Worm (Caenorhabditis elegans) whole organism, young adult: ENCODE data around the gene wdr-54.

Experiments used
- B0019.2 ChIP-seq: fragments of 200-800 bp; sonication (Bioruptor generic); conservative IDR thresholded peaks from 2 replicates; pipeline ENCODE4 v1.3.6; 2022; ENCODE audit warnings: missing genetic modification reagents, missing genetic modification characterization, missing compliant biosample characterization
- B0261.1 ChIP-seq: sonication (generic microtip); optimal IDR thresholded peaks from 2 replicates; lab custom pipeline; 2016; ENCODE audit warnings: mild to moderate bottlenecking, missing genetic modification characterization, moderate library complexity, missing compliant biosample characterization
- C06A6.2 ChIP-seq: fragments of 200-800 bp; sonication (Bioruptor generic); conservative IDR thresholded peaks from 2 replicates; pipeline ENCODE4 v1.3.6; 2022; ENCODE audit warnings: missing genetic modification characterization, missing compliant biosample characterization
- D2030.7 ChIP-seq: fragments of 200-800 bp; sonication (Bioruptor generic); IDR thresholded peaks from 2 replicates; pipeline ENCODE4 v1.3.6; 2022; ENCODE audit warnings: missing genetic modification reagents, missing genetic modification characterization, missing compliant biosample characterization
- F22D6.2 ChIP-seq: sonication (generic microtip); optimal IDR thresholded peaks from 2 replicates; lab custom pipeline; 2016; ENCODE audit warnings: mild to moderate bottlenecking, missing genetic modification characterization, missing compliant biosample characterization
- F57C9.4 ChIP-seq: sonication (generic microtip); optimal IDR thresholded peaks from 2 replicates; lab custom pipeline; 2017; ENCODE audit warnings: mild to moderate bottlenecking, missing genetic modification characterization, missing compliant biosample characterization
- K11D2.4 ChIP-seq: fragments of 200-800 bp; sonication (Bioruptor generic); IDR thresholded peaks from 2 replicates; pipeline ENCODE4 v1.3.6; 2022; ENCODE audit warnings: missing genetic modification reagents, missing genetic modification characterization, missing compliant biosample characterization
- T07F8.4 ChIP-seq: sonication (generic microtip); optimal IDR thresholded peaks from 2 replicates; lab custom pipeline; 2016; ENCODE audit warnings: mild to moderate bottlenecking, missing genetic modification characterization, moderate library complexity, missing compliant biosample characterization
- Y56A3A.18 ChIP-seq: fragments of 200-800 bp; sonication (Bioruptor generic); IDR thresholded peaks from 2 replicates; pipeline ENCODE4 v1.3.6; 2022; ENCODE audit warnings: missing genetic modification reagents, missing genetic modification characterization, missing compliant biosample characterization
- Y79H2A.3 ChIP-seq: fragments of 200-800 bp; sonication (Bioruptor generic); conservative IDR thresholded peaks from 2 replicates; pipeline ENCODE4 v1.3.6; 2022; ENCODE audit warnings: missing genetic modification reagents, missing genetic modification characterization, missing compliant biosample characterization
- ZK185.1 ChIP-seq: sonication (generic microtip); optimal IDR thresholded peaks from 2 replicates; lab custom pipeline; 2016; ENCODE audit warnings: mild to moderate bottlenecking, missing genetic modification characterization, missing compliant biosample characterization; ENCODE audit not compliant: poor library complexity, severe bottlenecking
- cebp-1 ChIP-seq, 2 experiments: fragments of 200-800 bp in 1 of 2; sonication (Bioruptor generic) in 1 of 2; sonication (generic microtip) in 1 of 2; IDR thresholded peaks in 1 of 2; optimal IDR thresholded peaks in 1 of 2; 2 replicates each; pipeline versions ENCODE4 v1.3.6 to Lab custom; 2017 to 2022; ENCODE audit warnings: missing compliant biosample characterization in 2 of 2, missing genetic modification characterization in 2 of 2, mild to moderate bottlenecking in 1 of 2, missing genetic modification reagents in 1 of 2, moderate library complexity in 1 of 2
- ceh-58 ChIP-seq: fragments of 200-800 bp; sonication (Bioruptor generic); IDR thresholded peaks from 2 replicates; pipeline ENCODE4 v1.3.6; 2022; ENCODE audit warnings: missing genetic modification characterization, missing compliant biosample characterization
- dox-1 ChIP-seq: fragments of 200-800 bp; sonication (Bioruptor generic); IDR thresholded peaks from 2 replicates; pipeline ENCODE4 v1.3.6; 2022; ENCODE audit warnings: missing genetic modification reagents, missing genetic modification characterization, missing compliant biosample characterization
- egrh-3 ChIP-seq: fragments of 200-800 bp; sonication (Bioruptor generic); IDR thresholded peaks from 2 replicates; pipeline ENCODE4 v1.3.6; 2022; ENCODE audit warnings: missing genetic modification reagents, missing genetic modification characterization, missing compliant biosample characterization
- ekl-4 ChIP-seq: fragments of 200-800 bp; sonication (Bioruptor generic); IDR thresholded peaks from 2 replicates; pipeline ENCODE4 v1.3.6; 2022; ENCODE audit warnings: missing genetic modification reagents, missing genetic modification characterization, missing compliant biosample characterization
- him-1 ChIP-seq: sonication (generic microtip); optimal IDR thresholded peaks from 2 replicates; lab custom pipeline; 2016; ENCODE audit warnings: missing genotype, missing genetic modification reagents, missing genetic modification characterization, missing compliant biosample characterization
- hmg-1.2 ChIP-seq: fragments of 200-800 bp; sonication (Bioruptor generic); IDR thresholded peaks from 2 replicates; pipeline ENCODE4 v1.3.6; 2022; ENCODE audit warnings: missing genetic modification reagents, missing genetic modification characterization, missing compliant biosample characterization
- hsf-1 ChIP-seq: fragments of 200-800 bp; sonication (Bioruptor generic); IDR thresholded peaks from 2 replicates; pipeline ENCODE4 v1.3.6; 2022; ENCODE audit warnings: missing genetic modification reagents, missing genetic modification characterization, missing compliant biosample characterization
- let-526 ChIP-seq: fragments of 200-800 bp; sonication (Bioruptor generic); IDR thresholded peaks from 2 replicates; pipeline ENCODE4 v1.3.6; 2022; ENCODE audit warnings: missing genetic modification reagents, missing genetic modification characterization, missing compliant biosample characterization
- madf-3 ChIP-seq: fragments of 200-800 bp; sonication (Bioruptor generic); IDR thresholded peaks from 2 replicates; pipeline ENCODE4 v1.3.6; 2022; ENCODE audit warnings: missing genetic modification reagents, missing genetic modification characterization, missing compliant biosample characterization
- madf-6 ChIP-seq: fragments of 200-800 bp; sonication (Bioruptor generic); IDR thresholded peaks from 2 replicates; pipeline ENCODE4 v1.3.6; 2022; ENCODE audit warnings: missing genetic modification reagents, missing genetic modification characterization, missing compliant biosample characterization
- mcd-1 ChIP-seq: fragments of 200-800 bp; sonication (Bioruptor generic); IDR thresholded peaks from 2 replicates; pipeline ENCODE4 v1.3.6; 2022; ENCODE audit warnings: missing genetic modification reagents, missing genetic modification characterization, missing compliant biosample characterization
- nfya-1 ChIP-seq: sonication (generic microtip); optimal IDR thresholded peaks from 2 replicates; lab custom pipeline; 2017; ENCODE audit warnings: antibody characterized with exemption, missing compliant biosample characterization, missing genetic modification characterization, borderline replicate concordance; ENCODE audit not compliant: insufficient read depth
- nhr-80 ChIP-seq: sonication (generic microtip); optimal IDR thresholded peaks from 2 replicates; lab custom pipeline; 2016; ENCODE audit warnings: missing genetic modification characterization, missing compliant biosample characterization
- pbrm-1 ChIP-seq: fragments of 200-800 bp; sonication (Bioruptor generic); IDR thresholded peaks from 2 replicates; pipeline ENCODE4 v1.3.6; 2022; ENCODE audit warnings: missing genetic modification reagents, missing genetic modification characterization, missing compliant biosample characterization
- rcor-1 ChIP-seq: fragments of 200-800 bp; sonication (Bioruptor generic); IDR thresholded peaks from 2 replicates; pipeline ENCODE4 v1.3.6; 2022; ENCODE audit warnings: missing genetic modification reagents, missing genetic modification characterization, missing compliant biosample characterization
- rec-8 ChIP-seq, 2 experiments: sonication (generic microtip); optimal IDR thresholded peaks; 2 replicates each; lab custom pipeline; 2016; ENCODE audit warnings: mild to moderate bottlenecking in 2 of 2, missing genetic modification characterization in 2 of 2, missing genetic modification reagents in 2 of 2, missing genotype in 2 of 2, missing biosample characterization in 1 of 2, missing compliant biosample characterization in 1 of 2, moderate library complexity in 1 of 2
- rpc-1 ChIP-seq, 2 experiments: fragments of 150-350 bp in 1 of 2; sonication (generic microtip) in 1 of 2; optimal IDR thresholded peaks; 2 replicates each; lab custom pipeline; 2014 to 2018; ENCODE audit warnings: missing biosample characterization in 1 of 2, missing genetic modification characterization in 1 of 2, missing genetic modification reagents in 1 of 2, missing genotype in 1 of 2
- tbp1 ChIP-seq: fragments of 200-800 bp; sonication (Bioruptor generic); optimal IDR thresholded peaks from 2 replicates; lab custom pipeline; 2018; ENCODE audit warnings: mild to moderate bottlenecking, missing genetic modification characterization, missing compliant biosample characterization
- zfh-2 ChIP-seq: fragments of 200-800 bp; sonication (Bioruptor generic); conservative IDR thresholded peaks from 2 replicates; pipeline ENCODE4 v1.3.6; 2022; ENCODE audit warnings: missing genetic modification reagents, missing genetic modification characterization, missing compliant biosample characterization
- ztf-18 ChIP-seq: sonication (generic microtip); optimal IDR thresholded peaks from 2 replicates; lab custom pipeline; 2016; ENCODE audit warnings: missing genotype, mild to moderate bottlenecking, missing genetic modification characterization, missing compliant biosample characterization
- ztf-25 ChIP-seq: fragments of 200-800 bp; sonication (Bioruptor generic); IDR thresholded peaks from 2 replicates; pipeline ENCODE4 v1.3.6; 2022; ENCODE audit warnings: missing genetic modification reagents, missing genetic modification characterization, missing compliant biosample characterization

Gene wdr-54

DNA sequence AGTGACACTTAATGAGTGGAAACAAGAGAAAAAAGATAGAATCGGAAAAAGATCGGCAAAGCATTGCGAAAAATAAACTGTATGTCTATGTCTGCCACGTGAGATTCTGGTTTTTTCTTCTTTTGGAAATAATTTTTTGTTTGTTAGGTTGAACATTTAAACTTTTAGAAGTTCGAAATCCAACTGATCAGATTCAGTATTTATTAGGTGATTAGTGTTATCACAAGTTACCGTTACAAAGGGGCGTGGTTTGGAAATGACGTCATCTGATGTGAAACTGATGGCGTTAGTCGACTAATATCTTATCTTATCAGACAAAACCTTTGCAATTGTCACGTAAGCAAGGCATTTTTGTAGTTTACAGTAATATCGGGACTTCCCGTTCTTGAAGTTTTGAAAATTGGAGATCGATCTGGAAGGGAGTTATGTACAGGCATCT lies 35.6 kb downstream of the wdr-54 start (continued):
- 0 out of 2 replicates have a peak, but pooled peaks have one; percentile 40 for TF ChIP-seq C06A6.2 (GFP tag; lab: Robert Waterston, UW)
- TF ChIP-seq nfya-1 (tag; lab: Kevin White, UChicago): no peak
- no peak for TF ChIP-seq ekl-4 (GFP tag; lab: Robert Waterston, UW)
- TF ChIP-seq ztf-18 (tag; lab: Kevin White, UChicago): no peak
- TF ChIP-seq rec-8 (tag; optimal IDR thresholded peaks at IDR 0.05; lab: Kevin White, UChicago): no peak
- no peak for TF ChIP-seq F22D6.2 (tag; lab: Kevin White, UChicago)
- no peak for TF ChIP-seq Y79H2A.3 (GFP tag; lab: Robert Waterston, UW)

DNA sequence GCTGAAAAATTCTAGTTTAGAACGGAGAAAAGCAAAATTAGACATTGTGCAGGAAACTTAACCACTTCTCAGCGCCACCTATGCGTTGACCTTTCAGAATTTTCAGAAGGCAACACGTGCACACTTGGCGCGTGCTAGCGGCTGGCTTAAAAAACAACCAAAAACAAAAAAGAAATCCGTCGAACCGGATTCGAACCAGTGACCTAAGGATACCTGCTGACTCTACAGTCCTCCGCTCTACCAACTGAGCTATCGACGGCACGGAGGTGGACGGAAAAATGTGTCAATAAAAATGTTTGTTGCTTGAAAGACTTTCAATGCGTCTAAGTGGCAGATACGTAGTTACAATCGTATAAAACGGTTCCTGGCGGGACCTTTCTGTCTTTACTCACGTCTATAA lies 36.5 kb downstream of the wdr-54 start:
- TF ChIP-seq B0019.2 (GFP tag; lab: Robert Waterston, UW): 0 out of 2 replicates have a peak, but pooled peaks have one; percentile 35
- peak; percentile 57; the same call in 1 of the 2 replicates for TF ChIP-seq K11D2.4 (GFP tag; lab: Robert Waterston, UW)
- TF ChIP-seq ztf-25 (GFP tag; lab: Robert Waterston, UW): no peak
- TF ChIP-seq tbp1 (GFP tag; lab: Kevin White, UChicago): peak; percentile 87
- peak; percentile 31 for TF ChIP-seq him-1 (tag; lab: Kevin White, UChicago)
- no peak for TF ChIP-seq Y56A3A.18 (GFP tag; lab: Robert Waterston, UW)
- TF ChIP-seq F22D6.2 (tag; lab: Kevin White, UChicago): no peak
- no peak for TF ChIP-seq cebp-1 (GFP tag; IDR thresholded peaks at IDR 0.05; lab: Robert Waterston, UW)
- no peak for TF ChIP-seq cebp-1 (tag; optimal IDR thresholded peaks at IDR 0.05; lab: Kevin White, UChicago)
- TF ChIP-seq F57C9.4 (tag; lab: Kevin White, UChicago): no peak
- peak; percentile 52; the same call in 1 of the 2 replicates for TF ChIP-seq let-526
- 0 out of 2 replicates have a peak, but pooled peaks have one; percentile 45 for TF ChIP-seq pbrm-1
- TF ChIP-seq C06A6.2 (GFP tag; lab: Robert Waterston, UW): no peak
- peak; percentile 66 for TF ChIP-seq B0261.1 (tag; lab: Kevin White, UChicago)
- TF ChIP-seq rcor-1 (GFP tag; lab: Robert Waterston, UW): peak; percentile 34; the same call in 1 of the 2 replicates
- TF ChIP-seq D2030.7 (GFP tag; lab: Robert Waterston, UW): 0 out of 2 replicates have a peak, but pooled peaks have one; percentile 13
- peak; percentile 56 for TF ChIP-seq rpc-1 (optimal IDR thresholded peaks at IDR 0.05; lab: Kevin White, UChicago)
- TF ChIP-seq rpc-1 (tag; optimal IDR thresholded peaks at IDR 0.05; lab: Kevin White, UChicago): peak; percentile 77
- 0 out of 2 replicates have a peak, but pooled peaks have one; percentile 12 for TF ChIP-seq madf-6 (GFP tag; lab: Robert Waterston, UW)
- no peak for TF ChIP-seq hsf-1 (GFP tag; lab: Robert Waterston, UW)
- no peak for TF ChIP-seq T07F8.4 (tag; lab: Kevin White, UChicago)

DNA sequence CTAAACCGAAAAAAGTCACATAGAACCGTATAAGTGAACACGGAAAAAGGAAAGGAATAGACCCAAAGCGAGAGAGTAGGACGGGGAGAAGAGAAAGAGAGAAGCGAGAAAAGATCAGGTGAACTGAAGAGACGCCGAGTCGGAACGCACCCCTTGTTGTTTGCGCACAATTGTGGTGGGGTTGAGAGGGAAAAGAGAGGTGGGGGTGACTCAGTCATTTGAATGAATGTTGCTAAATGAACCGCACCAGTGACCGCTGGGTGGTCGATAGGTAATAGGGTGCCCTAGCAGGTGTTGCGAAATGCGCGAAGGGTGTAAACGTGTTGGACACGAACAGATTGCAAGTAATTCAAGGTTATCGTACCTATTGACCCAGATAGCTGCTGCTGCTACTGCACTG lies 42.3 kb downstream of the wdr-54 start, which contains the start of gene lgl-1:
lgl-1 (minus strand) TSS at position 70 of the 400 bp plus-strand sequence.
- TF ChIP-seq mcd-1 (GFP tag; lab: Robert Waterston, UW): peak; percentile 41; the same call in 1 of the 2 replicates
- peak; percentile 83 for TF ChIP-seq hmg-1.2 (GFP tag; lab: Robert Waterston, UW)
- TF ChIP-seq cebp-1 (GFP tag; IDR thresholded peaks at IDR 0.05; lab: Robert Waterston, UW): peak; percentile 70; the same call in 1 of the 2 replicates
- TF ChIP-seq cebp-1 (tag; optimal IDR thresholded peaks at IDR 0.05; lab: Kevin White, UChicago): peak; percentile 93
- TF ChIP-seq zfh-2 (GFP tag; lab: Robert Waterston, UW): peak; percentile 74
- no peak for TF ChIP-seq ZK185.1 (tag; lab: Kevin White, UChicago)
- 0 out of 2 replicates have a peak, but pooled peaks have one; percentile 16 for TF ChIP-seq madf-3 (GFP tag; lab: Robert Waterston, UW)
- TF ChIP-seq rcor-1 (GFP tag; lab: Robert Waterston, UW): 0 out of 2 replicates have a peak, but pooled peaks have one; percentile 22
- TF ChIP-seq F22D6.2 (tag; lab: Kevin White, UChicago): no peak
- peak; percentile 58; the same call in 1 of the 2 replicates for TF ChIP-seq dox-1
- peak; percentile 29; the same call in 1 of the 2 replicates for TF ChIP-seq egrh-3 (GFP tag; lab: Robert Waterston, UW)
- TF ChIP-seq nhr-80 (tag; lab: Kevin White, UChicago): peak; percentile 26
- TF ChIP-seq ceh-58 (GFP tag; lab: Robert Waterston, UW): no peak
